4 fruit fly cellular contexts compared by ENCODE assay signal in the genomic region with DNA sequence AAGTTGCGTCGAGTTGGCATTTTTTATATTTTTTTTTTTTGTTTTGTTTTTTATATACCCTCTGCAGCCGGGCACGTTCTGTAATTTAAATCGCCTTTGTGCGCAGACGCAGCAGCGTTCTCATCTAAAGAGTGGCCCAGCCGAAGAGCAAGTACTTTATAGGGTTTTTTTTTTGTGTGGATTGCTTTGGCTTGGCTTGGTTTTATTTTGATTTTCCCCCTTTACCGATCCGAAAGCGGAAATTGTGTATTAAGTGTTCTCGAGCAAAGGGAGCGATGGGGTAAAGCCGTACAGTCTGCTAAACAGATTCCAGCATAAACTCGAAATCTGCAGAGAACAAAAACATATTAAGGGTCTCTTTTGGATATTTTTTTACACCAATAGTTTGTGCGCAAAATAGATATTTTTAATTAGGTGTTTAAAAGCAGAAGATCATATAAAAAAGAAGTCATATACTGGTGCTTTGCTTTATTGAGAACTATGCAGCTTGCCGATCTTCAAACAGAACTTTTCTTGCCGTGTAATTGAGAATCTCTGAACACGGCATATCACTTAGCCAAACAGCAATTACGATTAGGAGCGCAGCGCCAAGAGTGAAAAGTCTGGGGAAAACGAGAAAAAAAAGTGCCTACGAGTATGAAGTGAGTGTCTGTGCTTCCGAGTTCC.
TF ChIP-seq lines count a peak whose summit lies in the region.

No protein-coding gene starts in this region.

- TF ChIP-seq CTCF in whole organism, embryonic (GFP tag; optimal IDR thresholded peaks at IDR 0.05; lab: Kevin White, UChicago), result no peak

TF ChIP-seq in whole organism, embryonic, 481 proteins besides CTCF, POLR2A, EP300 and RAD21:
- TF ChIP-seq Xrp1 (GFP tag; IDR thresholded peaks at IDR 0.05; lab: Robert Waterston, UW) (no peak), CG4424 (GFP tag; optimal IDR thresholded peaks at IDR 0.05; lab: Kevin White, UChicago) (no peak), nom (GFP tag; optimal IDR thresholded peaks at IDR 0.05; lab: Kevin White, UChicago) (peak; percentile 58), sens (GFP tag; lab: Kevin White, UChicago) (peak; percentile 55), jing (GFP tag; optimal IDR thresholded peaks at IDR 0.05; lab: Kevin White, UChicago) (no peak), Elba2 (GFP tag; optimal IDR thresholded peaks at IDR 0.05; lab: Kevin White, UChicago) (no peak), CG11560 (tag; IDR thresholded peaks at IDR 0.05; lab: Robert Waterston, UW) (no peak), pfk (GFP tag; optimal IDR thresholded peaks at IDR 0.05; lab: Kevin White, UChicago) (no peak)
TF ChIP-seq in whole organism, embryonic: peak in this region for 2.

TF ChIP-seq in whole organism, prepupa, 60 proteins besides CTCF, POLR2A, EP300 and RAD21 (continues in another document):
- TF ChIP-seq vri (GFP tag; optimal IDR thresholded peaks at IDR 0.05; lab: Kevin White, UChicago) (no peak), Eip75B (GFP tag; optimal IDR thresholded peaks at IDR 0.05; lab: Kevin White, UChicago) (peak; percentile 3), CG6808 (GFP tag; optimal IDR thresholded peaks at IDR 0.05; lab: Kevin White, UChicago) (peak; percentile 39), Sox15 (GFP tag; optimal IDR thresholded peaks at IDR 0.05; lab: Kevin White, UChicago) (no peak), Eip78C (GFP tag; lab: Kevin White, UChicago) (peak; percentile 62), svp (GFP tag; lab: Kevin White, UChicago) (peak; percentile 50), spab (GFP tag; optimal IDR thresholded peaks at IDR 0.05; lab: Kevin White, UChicago) (peak; percentile 22), ss (GFP tag; optimal IDR thresholded peaks at IDR 0.05; lab: Kevin White, UChicago) (peak; percentile 43 to 49), Lpt (GFP tag; optimal IDR thresholded peaks at IDR 0.05; lab: Kevin White, UChicago) (no peak), topi (GFP tag; optimal IDR thresholded peaks at IDR 0.05; lab: Kevin White, UChicago) (no peak), CG10669 (GFP tag; optimal IDR thresholded peaks at IDR 0.05; lab: Kevin White, UChicago) (peak; percentile 36), net (GFP tag; optimal IDR thresholded peaks at IDR 0.05; lab: Kevin White, UChicago) (no peak), CG9139 (GFP tag; optimal IDR thresholded peaks at IDR 0.05; lab: Kevin White, UChicago) (no peak), CG1621 (tag; optimal IDR thresholded peaks at IDR 0.05; lab: Kevin White, UChicago) (peak; percentile 13), CG3032 (tag; optimal IDR thresholded peaks at IDR 0.05; lab: Kevin White, UChicago) (peak; percentile 41), dsx (GFP tag; optimal IDR thresholded peaks at IDR 0.05; lab: Kevin White, UChicago; ENCODE audit: poor library complexity, severe bottlenecking) (no peak), CG8119 (GFP tag; IDR thresholded peaks at IDR 0.05; lab: Robert Waterston, UW) (no peak), salr (GFP tag; optimal IDR thresholded peaks at IDR 0.05; lab: Kevin White, UChicago) (no peak), CG16779 (tag; optimal IDR thresholded peaks at IDR 0.05; lab: Kevin White, UChicago) (no peak), CG11762 (GFP tag; optimal IDR thresholded peaks at IDR 0.05; lab: Kevin White, UChicago; ENCODE audit: insufficient read depth) (no peak), CG6792 (GFP tag; optimal IDR thresholded peaks at IDR 0.05; lab: Kevin White, UChicago) (no peak), CG6163 (GFP tag; IDR thresholded peaks at IDR 0.05; lab: Robert Waterston, UW) (0 out of 3 replicates have a peak, but pooled peaks have one; percentile 5), CG10631 (GFP tag; optimal IDR thresholded peaks at IDR 0.05; lab: Kevin White, UChicago) (peak; percentile 5), fd59A (GFP tag; optimal IDR thresholded peaks at IDR 0.05; lab: Kevin White, UChicago) (no peak), Sox102F (GFP tag; optimal IDR thresholded peaks at IDR 0.05; lab: Kevin White, UChicago) (no peak)

TF ChIP-seq in whole organism, pupa, 21 proteins besides CTCF, POLR2A, EP300 and RAD21:
- TF ChIP-seq CG8159 (tag; optimal IDR thresholded peaks at IDR 0.05; lab: Kevin White, UChicago) (peak; percentile 50), CG17806 (tag; optimal IDR thresholded peaks at IDR 0.05; lab: Kevin White, UChicago) (peak; percentile 50), CG15710 (tag; optimal IDR thresholded peaks at IDR 0.05; lab: Kevin White, UChicago) (peak; percentile 17), CG4496 (GFP tag; IDR thresholded peaks at IDR 0.05; lab: Robert Waterston, UW) (no peak), EcR (GFP tag; optimal IDR thresholded peaks at IDR 0.05; lab: Kevin White, UChicago) (no peak), Pif1A (GFP tag; optimal IDR thresholded peaks at IDR 0.05; lab: Kevin White, UChicago) (peak; percentile 21), CG12605 (GFP tag; IDR thresholded peaks at IDR 0.05; lab: Robert Waterston, UW) (no peak), CG9948 (tag; optimal IDR thresholded peaks at IDR 0.05; lab: Kevin White, UChicago) (peak; percentile 41), CG13204 (GFP tag; optimal IDR thresholded peaks at IDR 0.05; lab: Kevin White, UChicago) (peak; percentile 21), gl (tag; optimal IDR thresholded peaks at IDR 0.05; lab: Kevin White, UChicago) (peak; percentile 12), CG14655 (GFP tag; optimal IDR thresholded peaks at IDR 0.05; lab: Kevin White, UChicago) (peak; percentile 44), D1 (tag; optimal IDR thresholded peaks at IDR 0.05; lab: Kevin White, UChicago) (no peak), CG8301 (tag; optimal IDR thresholded peaks at IDR 0.05; lab: Kevin White, UChicago) (peak; percentile 27)

TF ChIP-seq in whole organism, wandering third instar larva, 38 proteins besides CTCF, POLR2A, EP300 and RAD21:
- TF ChIP-seq Jra (GFP tag; optimal IDR thresholded peaks at IDR 0.05; lab: Kevin White, UChicago) (no peak), h (GFP tag; optimal IDR thresholded peaks at IDR 0.05; lab: Kevin White, UChicago) (peak; percentile 15)
